Worm (Caenorhabditis elegans): ENCODE data around the gene msp-77.
"Not testable (repeated sequence)": the region's sequence is repeated elsewhere in the genome, so short reads cannot be mapped to it uniquely, and the experiment has no call there.

msp-77 gene

DNA sequence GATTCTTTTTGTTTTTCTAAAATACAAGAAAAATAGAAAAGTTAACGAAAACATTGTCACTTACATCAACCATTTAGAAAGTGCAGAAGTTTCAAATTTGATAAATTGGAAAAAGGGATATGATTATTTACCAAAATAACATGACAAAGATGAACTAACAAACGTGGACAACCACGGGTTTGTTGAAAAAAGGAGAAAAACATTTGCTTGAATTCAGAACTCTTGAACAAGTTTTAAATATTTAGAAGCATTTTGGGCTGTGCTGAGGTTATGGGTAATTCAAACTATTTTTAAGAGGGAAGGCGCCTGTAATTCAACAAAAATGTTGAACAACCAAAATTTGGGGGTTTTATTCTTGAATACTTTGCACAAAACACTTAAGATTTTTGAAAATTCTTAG, 4.6 kb upstream of the msp-77 start, which contains the start of gene ttbk-3:
ttbk-3 (minus strand) TSS at position 101 of the 400 bp plus-strand sequence.
- no peak for TF ChIP-seq lin-15B (tag; optimal IDR thresholded peaks at IDR 0.05)
- TF ChIP-seq efl-1 (optimal IDR thresholded peaks at IDR 0.05) = no peak
- peak in 1 of 2 experiments; percentile 43 for TF ChIP-seq efl-1 (GFP tag; optimal IDR thresholded peaks at IDR 0.05 in 1 of 2)

DNA sequence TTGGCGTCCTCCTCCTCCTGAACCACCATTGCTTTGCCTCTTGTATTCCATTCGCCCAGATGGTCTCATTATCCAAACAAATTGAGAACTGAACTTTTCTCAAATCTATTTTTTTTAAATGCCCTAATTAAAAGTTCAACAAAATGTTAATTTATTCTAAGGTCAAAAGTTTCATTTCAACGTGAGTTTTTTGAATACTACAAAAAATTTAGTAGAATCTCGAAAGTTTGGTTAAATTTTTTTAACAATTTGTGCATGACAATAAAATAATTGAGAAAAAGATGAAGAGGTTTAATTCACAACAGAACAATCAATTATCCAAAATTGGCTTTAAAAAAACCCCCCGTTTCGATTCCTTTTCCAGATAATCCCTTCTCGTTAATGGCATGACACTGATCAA, 2.5 kb upstream of the msp-77 start, which contains the start of gene F32B6.4:
F32B6.4 (minus strand) TSS at position 101 of the 400 bp plus-strand sequence.
- TF ChIP-seq nhr-90 (tag; optimal IDR thresholded peaks at IDR 0.05; ENCODE audit: poor library complexity) (no peak), unc-30 (tag; optimal IDR thresholded peaks at IDR 0.05) (no peak), skn-1 (tag; optimal IDR thresholded peaks at IDR 0.05) (no peak), unc-86 (tag; optimal IDR thresholded peaks at IDR 0.05) (no peak), irx-1 (tag; optimal IDR thresholded peaks at IDR 0.05) (no peak), isw-1 (GFP tag; IDR thresholded peaks at IDR 0.05) (no peak), ztf-11 (tag; optimal IDR thresholded peaks at IDR 0.05) (no peak), ztf-4 (tag; optimal IDR thresholded peaks at IDR 0.05) (no peak), unc-62 (GFP tag; optimal IDR thresholded peaks at IDR 0.05) (no peak), C16A3.4 (tag; optimal IDR thresholded peaks at IDR 0.05) (no peak), pag-3 (tag; optimal IDR thresholded peaks at IDR 0.05; ENCODE audit: borderline replicate concordance, insufficient read depth) (no peak), dsc-1 (tag; optimal IDR thresholded peaks at IDR 0.05) (no peak), aly-2 (tag; optimal IDR thresholded peaks at IDR 0.05) (no peak), ces-1 (GFP tag; optimal IDR thresholded peaks at IDR 0.05) (no peak)

DNA sequence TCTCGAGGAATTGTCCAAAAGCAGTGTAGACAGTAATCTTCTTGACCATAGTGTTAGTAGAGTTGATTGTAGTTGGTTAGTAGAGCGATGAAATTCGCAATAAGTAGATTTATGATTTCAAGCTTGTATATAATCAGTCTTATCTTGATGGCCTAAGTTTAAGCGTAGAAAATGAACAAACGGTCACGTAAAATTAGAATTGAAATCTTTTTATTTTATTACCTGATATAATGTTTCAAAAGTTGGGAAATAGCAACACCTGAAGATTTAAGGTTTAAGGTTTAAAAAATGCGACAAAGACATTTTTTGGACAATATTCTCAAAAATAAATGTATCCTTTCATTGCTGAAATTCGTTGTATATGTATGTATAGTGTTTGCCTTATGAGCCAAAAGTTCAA, 782 bp upstream of the msp-77 start, which contains the start of gene sss-1:
sss-1 (minus strand) TSS at position 101 of the 400 bp plus-strand sequence.
- TF ChIP-seq ceh-82 (tag; optimal IDR thresholded peaks at IDR 0.05); xbp-1 (tag; optimal IDR thresholded peaks at IDR 0.05); fkh-10 (GFP tag; optimal IDR thresholded peaks at IDR 0.05): not testable (repeated sequence)

DNA sequence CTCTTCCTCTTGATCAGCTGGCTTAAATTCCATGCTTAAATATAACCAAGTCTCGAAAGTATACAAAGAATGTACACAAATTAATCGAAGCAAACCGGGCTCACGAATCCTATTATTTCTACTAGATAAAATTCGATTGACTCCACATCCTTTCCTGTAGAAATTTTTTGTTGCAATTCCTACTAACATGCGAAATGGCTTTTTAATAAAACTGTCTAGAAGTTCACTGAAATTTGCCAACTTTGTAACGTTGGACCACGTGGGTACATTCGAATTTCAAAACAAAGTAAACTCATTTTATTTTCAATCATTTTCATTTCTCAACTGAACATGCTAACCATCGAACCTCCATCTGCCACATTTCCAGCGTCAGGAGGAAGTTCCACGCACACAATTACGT, 657 bp downstream of the msp-77 start, which contains the start of gene ssp-32:
ssp-32 (plus strand) TSS at position 301 of the 400 bp plus-strand sequence.
- TF ChIP-seq vab-15 (tag; optimal IDR thresholded peaks at IDR 0.05) (no peak), alr-1 (tag; optimal IDR thresholded peaks at IDR 0.05; ENCODE audit: borderline replicate concordance) (no peak), C16A3.4 (tag; optimal IDR thresholded peaks at IDR 0.05) (no peak), nhr-28 (tag; optimal IDR thresholded peaks at IDR 0.05) (no peak), ceh-88 (GFP tag; IDR thresholded peaks at IDR 0.05) (no peak), ceh-8 (GFP tag; optimal IDR thresholded peaks at IDR 0.05) (no peak), pax-3 (tag; optimal IDR thresholded peaks at IDR 0.05) (no peak), fkh-10 (GFP tag; optimal IDR thresholded peaks at IDR 0.05) (no peak), mab-9 (GFP tag; IDR thresholded peaks at IDR 0.05) (no peak), tbx-2 (tag; optimal IDR thresholded peaks at IDR 0.05) (no peak), irx-1 (tag; optimal IDR thresholded peaks at IDR 0.05) (no peak), lir-3 (tag; optimal IDR thresholded peaks at IDR 0.05; ENCODE audit: poor library complexity) (no peak), hpl-2 (GFP tag; optimal IDR thresholded peaks at IDR 0.05) (no peak), fkh-4 (tag; optimal IDR thresholded peaks at IDR 0.05; ENCODE audit: borderline replicate concordance) (no peak), dsc-1 (tag; optimal IDR thresholded peaks at IDR 0.05) (no peak), egl-13 (tag; optimal IDR thresholded peaks at IDR 0.05) (no peak), lin-35 (GFP tag; optimal IDR thresholded peaks at IDR 0.05) (no peak), zag-1 (tag; optimal IDR thresholded peaks at IDR 0.05) (no peak)

DNA sequence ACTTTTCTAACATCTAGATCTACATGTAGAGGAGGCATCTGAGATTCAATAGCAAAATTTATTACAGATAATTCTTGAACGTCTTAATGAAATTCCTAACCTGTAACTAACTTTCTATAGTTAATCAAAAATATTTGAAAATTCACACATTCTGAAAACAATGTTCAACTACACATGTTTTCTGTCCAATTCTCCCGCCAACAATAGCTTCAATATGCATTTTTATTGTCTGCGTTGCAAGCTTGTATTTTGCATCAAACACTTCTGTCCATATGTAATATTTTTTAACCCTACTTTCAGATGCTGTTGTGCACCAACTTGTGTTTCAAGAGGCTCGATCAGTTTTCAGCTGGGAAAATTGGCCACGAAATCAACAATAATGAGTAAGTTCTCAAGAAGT, 4.3 kb downstream of the msp-77 start, which contains the start of gene tbc-3:
tbc-3 (plus strand) TSS at position 301 of the 400 bp plus-strand sequence.
- TF ChIP-seq tbx-2 (tag; optimal IDR thresholded peaks at IDR 0.05) (no peak), efl-1 (optimal IDR thresholded peaks at IDR 0.05) (no peak), efl-1 (GFP tag; optimal IDR thresholded peaks at IDR 0.05 in 1 of 2) (peak in 1 of 2 experiments; percentile 21)

Data from whole organism, L1 larva.